Fruit fly (Drosophila melanogaster) whole organism, embryonic: ENCODE results near the gene Msh6.

ENCODE experiments used
- Atf6 ChIP-seq: fragments of 200-800 bp; sonication (Bioruptor generic); IDR thresholded peaks from 2 replicates; pipeline ENCODE4 v1.3.6; 2022; ENCODE audit warnings: missing biosample characterization, missing genetic modification characterization
- Awh ChIP-seq: fragments of 200-800 bp; sonication (Bioruptor generic); IDR thresholded peaks from 2 replicates; pipeline ENCODE4, ENCODE4 v1.3.6; 2022; ENCODE audit warnings: missing biosample characterization, missing genetic modification characterization
- B-H2 ChIP-seq: fragments of 200-800 bp; sonication (Bioruptor generic); optimal IDR thresholded peaks from 2 replicates; lab custom pipeline; 2018; ENCODE audit warnings: missing biosample characterization, mild to moderate bottlenecking, missing genetic modification characterization
- CG10209 ChIP-seq: fragments of 200-800 bp; sonication (Bioruptor generic); optimal IDR thresholded peaks from 3 replicates; lab custom pipeline; 2017; ENCODE audit warnings: missing biosample characterization, mild to moderate bottlenecking, missing genetic modification characterization, missing genetic modification reagents
- CG10565 ChIP-seq: fragments of 200-800 bp; sonication (Bioruptor generic); optimal IDR thresholded peaks from 3 replicates; lab custom pipeline; 2016; ENCODE audit warnings: missing biosample characterization, mild to moderate bottlenecking, missing genetic modification characterization
- CG10979 ChIP-seq: fragments of 200-800 bp; sonication (Bioruptor generic); optimal IDR thresholded peaks from 2 replicates; lab custom pipeline; 2018; ENCODE audit warnings: missing biosample characterization, mild to moderate bottlenecking, missing genetic modification characterization, moderate library complexity
- CG14710 ChIP-seq: fragments of 200-800 bp; sonication (Bioruptor generic); optimal IDR thresholded peaks from 3 replicates; lab custom pipeline; 2019; ENCODE audit warnings: missing biosample characterization, mild to moderate bottlenecking, missing genetic modification characterization, moderate library complexity
- CG14860 ChIP-seq: fragments of 200-800 bp; sonication (Bioruptor generic); IDR thresholded peaks from 3 replicates; pipeline ENCODE4 v1.3.6; 2022; ENCODE audit warnings: missing biosample characterization, missing genetic modification characterization; ENCODE audit not compliant: partially characterized antibody
- CG14965 ChIP-seq: fragments of 200-800 bp; sonication (Bioruptor generic); optimal IDR thresholded peaks from 2 replicates; lab custom pipeline; 2016; ENCODE audit warnings: missing biosample characterization, missing genetic modification characterization, borderline replicate concordance
- CG15073 ChIP-seq: fragments of 200-800 bp; sonication (Bioruptor generic); optimal IDR thresholded peaks from 2 replicates; lab custom pipeline; 2016; ENCODE audit warnings: missing biosample characterization, missing genetic modification characterization
- CG15269 ChIP-seq: fragments of 200-800 bp; sonication (Bioruptor generic); optimal IDR thresholded peaks from 2 replicates; lab custom pipeline; 2018; ENCODE audit warnings: missing biosample characterization, mild to moderate bottlenecking, missing genetic modification characterization, moderate library complexity
- CG1529 ChIP-seq: fragments of 200-800 bp; sonication (Bioruptor generic); optimal IDR thresholded peaks from 3 replicates; lab custom pipeline; 2018; ENCODE audit warnings: missing biosample characterization, missing genetic modification characterization
- CG15696 ChIP-seq: fragments of 200-800 bp; sonication (Bioruptor generic); optimal IDR thresholded peaks from 2 replicates; lab custom pipeline; 2019; ENCODE audit warnings: missing biosample characterization, mild to moderate bottlenecking, missing genetic modification characterization, moderate library complexity
- CG1602 ChIP-seq: fragments of 200-800 bp; sonication (Bioruptor generic); optimal IDR thresholded peaks from 3 replicates; lab custom pipeline; 2016; ENCODE audit warnings: missing biosample characterization, missing genetic modification characterization
- CG17328 ChIP-seq: fragments of 200-800 bp; sonication (Bioruptor generic); IDR thresholded peaks from 2 replicates; pipeline ENCODE4 v1.3.6; 2022; ENCODE audit warnings: missing biosample characterization, missing genetic modification characterization
- CG17359 ChIP-seq: fragments of 200-800 bp; sonication (Bioruptor generic); optimal IDR thresholded peaks from 3 replicates; lab custom pipeline; 2018; ENCODE audit warnings: missing biosample characterization, mild to moderate bottlenecking, missing genetic modification characterization, moderate library complexity
- CG17385 ChIP-seq: fragments of 200-800 bp; sonication (Bioruptor generic); optimal IDR thresholded peaks from 3 replicates; lab custom pipeline; 2018; ENCODE audit warnings: missing biosample characterization, mild to moderate bottlenecking, missing genetic modification characterization
- CG17829 ChIP-seq: fragments of 200-800 bp; optimal IDR thresholded peaks from 2 replicates; lab custom pipeline; 2019; ENCODE audit warnings: missing biosample characterization, mild to moderate bottlenecking, missing genetic modification characterization, moderate library complexity
- CG33213 ChIP-seq: fragments of 200-800 bp; sonication (Bioruptor generic); optimal IDR thresholded peaks from 3 replicates; lab custom pipeline; 2016; ENCODE audit warnings: missing biosample characterization, missing genetic modification characterization
- CG33557 ChIP-seq: fragments of 200-800 bp; sonication (Bioruptor generic); optimal IDR thresholded peaks from 2 replicates; lab custom pipeline; 2019; ENCODE audit warnings: missing biosample characterization, mild to moderate bottlenecking, missing genetic modification characterization, moderate library complexity
- CG34376 ChIP-seq: fragments of 200-800 bp; sonication (Bioruptor generic); optimal IDR thresholded peaks from 2 replicates; lab custom pipeline; 2018; ENCODE audit warnings: missing biosample characterization, mild to moderate bottlenecking, missing genetic modification characterization
- CG42726 ChIP-seq: fragments of 200-800 bp; sonication (Bioruptor generic); IDR thresholded peaks from 2 replicates; pipeline ENCODE4 v1.3.6; 2022; ENCODE audit warnings: missing biosample characterization, missing genetic modification characterization; ENCODE audit not compliant: partially characterized antibody
- CG4424 ChIP-seq: fragments of 200-800 bp; sonication (Bioruptor generic); optimal IDR thresholded peaks from 3 replicates; lab custom pipeline; 2016; ENCODE audit warnings: missing biosample characterization, missing genetic modification characterization
- CG6689 ChIP-seq: fragments of 200-800 bp; sonication (Bioruptor generic); IDR thresholded peaks from 2 replicates; pipeline ENCODE4 v1.3.6; 2022; ENCODE audit warnings: missing biosample characterization, missing genetic modification characterization
- CG7839 ChIP-seq: fragments of 200-800 bp; sonication (Bioruptor generic); optimal IDR thresholded peaks from 3 replicates; lab custom pipeline; 2018; ENCODE audit warnings: missing biosample characterization, mild to moderate bottlenecking, missing genetic modification characterization, moderate library complexity
- CG7928 ChIP-seq: fragments of 200-800 bp; sonication (Bioruptor generic); optimal IDR thresholded peaks from 2 replicates; lab custom pipeline; 2017; ENCODE audit warnings: missing biosample characterization, mild to moderate bottlenecking, missing genetic modification characterization
- CG9727 ChIP-seq: fragments of 200-800 bp; sonication (Bioruptor generic); optimal IDR thresholded peaks from 3 replicates; lab custom pipeline; 2017; ENCODE audit warnings: missing biosample characterization, mild to moderate bottlenecking, missing genetic modification characterization
- Dref ChIP-seq: fragments of 200-800 bp; sonication (Bioruptor generic); IDR thresholded peaks from 2 replicates; pipeline ENCODE4 v1.3.6; 2022; ENCODE audit warnings: missing biosample characterization, missing genetic modification characterization
- Eip74EF ChIP-seq, 2 experiments: fragments of 200-800 bp in 1 of 2; fragments of >200 bp in 1 of 2; sonication (Bioruptor generic) in 1 of 2; optimal IDR thresholded peaks; 2 replicates each; lab custom pipeline; 2017 to 2019; ENCODE audit warnings: missing biosample characterization in 2 of 2, missing genetic modification characterization in 2 of 2, mild to moderate bottlenecking in 1 of 2, moderate library complexity in 1 of 2
- Hmx ChIP-seq: fragments of 200-800 bp; sonication (Bioruptor generic); optimal IDR thresholded peaks from 2 replicates; lab custom pipeline; 2016; ENCODE audit warnings: missing biosample characterization, missing genetic modification characterization
- MTF-1 ChIP-seq: fragments of 200-800 bp; sonication (Bioruptor generic); optimal IDR thresholded peaks from 2 replicates; lab custom pipeline; 2018; ENCODE audit warnings: missing biosample characterization, mild to moderate bottlenecking, missing genetic modification characterization, borderline replicate concordance
- Pdp1 ChIP-seq, 2 experiments: fragments of 200-800 bp; sonication (Bioruptor generic); optimal IDR thresholded peaks; 3 replicates each; lab custom pipeline; 2016; ENCODE audit warnings: missing biosample characterization in 2 of 2, missing genetic modification characterization in 2 of 2, mild to moderate bottlenecking in 1 of 2, moderate library complexity in 1 of 2
- Sox100B ChIP-seq: fragments of 200-800 bp; sonication (Bioruptor generic); optimal IDR thresholded peaks from 3 replicates; lab custom pipeline; 2018; ENCODE audit warnings: missing biosample characterization, mild to moderate bottlenecking, missing genetic modification characterization
- Sox102F ChIP-seq: fragments of 200-800 bp; sonication (Bioruptor generic); optimal IDR thresholded peaks from 2 replicates; lab custom pipeline; 2018; ENCODE audit warnings: missing biosample characterization, mild to moderate bottlenecking, missing genetic modification characterization, moderate library complexity
- Sry-β ChIP-seq: fragments of 200-800 bp; sonication (Bioruptor generic); optimal IDR thresholded peaks from 2 replicates; lab custom pipeline; 2018; ENCODE audit warnings: missing biosample characterization, mild to moderate bottlenecking, missing genetic modification characterization, moderate library complexity
- Ssrp ChIP-seq: fragments of 200-800 bp; sonication (Bioruptor generic); optimal IDR thresholded peaks from 2 replicates; lab custom pipeline; 2018; ENCODE audit warnings: missing biosample characterization, mild to moderate bottlenecking, missing genetic modification characterization, moderate library complexity
- bbx ChIP-seq: fragments of 200-800 bp; sonication (Bioruptor generic); IDR thresholded peaks from 2 replicates; pipeline ENCODE4 v1.3.6; 2022; ENCODE audit warnings: missing biosample characterization, missing genetic modification characterization; ENCODE audit not compliant: partially characterized antibody
- crol ChIP-seq: fragments of 200-800 bp; sonication (Bioruptor generic); IDR thresholded peaks from 2 replicates; pipeline ENCODE4 v1.3.6; 2022; ENCODE audit warnings: missing biosample characterization, missing genetic modification characterization
- dpn ChIP-seq, 2 experiments: fragments of 200-800 bp; sonication (Bioruptor generic); optimal IDR thresholded peaks; 3 replicates each; lab custom pipeline; 2016; ENCODE audit warnings: missing biosample characterization in 2 of 2, missing genetic modification characterization in 2 of 2
- gro ChIP-seq: fragments of 200-800 bp; sonication (Bioruptor generic); optimal IDR thresholded peaks from 2 replicates; lab custom pipeline; 2016; ENCODE audit warnings: missing biosample characterization, missing genetic modification characterization
- ken ChIP-seq: fragments of 200-800 bp; sonication (Bioruptor generic); IDR thresholded peaks from 3 replicates; pipeline ENCODE4 v1.3.6; 2022; ENCODE audit warnings: missing biosample characterization, missing genetic modification characterization
- lov ChIP-seq, 2 experiments: fragments of 200-800 bp in 1 of 2; fragments of >200 bp in 1 of 2; sonication (Bioruptor generic) in 1 of 2; IDR thresholded peaks in 1 of 2; optimal IDR thresholded peaks in 1 of 2; 2 replicates in 1 of 2; 3 replicates in 1 of 2; pipeline versions ENCODE4 v1.3.6 to Lab custom; 2017 to 2022; ENCODE audit warnings: missing biosample characterization in 1 of 2, missing genetic modification characterization in 1 of 2
- mam ChIP-seq: fragments of 200-800 bp; sonication (Bioruptor generic); optimal IDR thresholded peaks from 3 replicates; lab custom pipeline; 2016; ENCODE audit warnings: missing biosample characterization, missing genetic modification characterization
- run ChIP-seq: fragments of 200-800 bp; sonication (Bioruptor generic); optimal IDR thresholded peaks from 3 replicates; lab custom pipeline; 2018; ENCODE audit warnings: missing biosample characterization, mild to moderate bottlenecking, missing genetic modification characterization
- slbo ChIP-seq: fragments of 200-800 bp; sonication (Bioruptor generic); IDR thresholded peaks from 2 replicates; pipeline ENCODE4 v1.3.6; 2022; ENCODE audit warnings: missing biosample characterization, missing genetic modification characterization
- toy ChIP-seq: fragments of 200-800 bp; sonication (Bioruptor generic); IDR thresholded peaks from 2 replicates; pipeline ENCODE4 v1.3.6; 2022; ENCODE audit warnings: missing biosample characterization, missing genetic modification characterization
- usp ChIP-seq: fragments of >200 bp; optimal IDR thresholded peaks from 2 replicates; lab custom pipeline; 2017; ENCODE audit warnings: missing biosample characterization, missing genetic modification characterization
- wdn ChIP-seq: fragments of 200-800 bp; sonication (Bioruptor generic); IDR thresholded peaks from 2 replicates; pipeline ENCODE4 v1.3.6; 2022; ENCODE audit warnings: missing biosample characterization, missing genetic modification characterization
- wor ChIP-seq: fragments of 200-800 bp; sonication (Bioruptor generic); IDR thresholded peaks from 2 replicates; pipeline ENCODE4 v1.3.6; 2022; ENCODE audit warnings: missing biosample characterization, missing genetic modification characterization
- zen2 ChIP-seq: fragments of 200-800 bp; sonication (Bioruptor generic); IDR thresholded peaks from 3 replicates; pipeline ENCODE4 v1.3.6; 2022; ENCODE audit warnings: missing biosample characterization, missing genetic modification characterization; ENCODE audit not compliant: partially characterized antibody

Gene Msh6

DNA sequence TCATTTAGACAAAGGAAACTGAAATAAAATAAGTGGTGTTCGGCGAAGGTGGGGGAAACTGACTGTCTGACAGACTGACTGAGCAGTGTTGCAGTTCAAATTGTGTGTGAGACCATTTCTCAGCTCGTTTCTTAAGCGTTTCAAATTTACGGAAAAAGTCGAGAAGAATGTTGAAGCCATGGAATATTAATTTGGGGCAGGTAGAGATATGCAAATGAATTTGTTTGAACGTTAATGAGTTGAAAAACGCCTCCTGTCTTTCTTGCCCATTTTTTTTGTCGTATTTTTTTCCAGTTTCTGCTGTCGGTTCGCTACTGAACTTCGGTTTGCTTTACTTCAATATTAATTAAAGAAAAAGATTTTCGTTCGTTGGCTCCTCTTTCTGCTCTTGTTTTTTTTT, 45.2 kb upstream of the Msh6 start (continued):
- TF ChIP-seq CG7928 (no peak), mam (GFP tag; lab: Kevin White, UChicago) (no peak), zen2 (no peak), ken (GFP tag; lab: Robert Waterston, UW) (no peak), toy (GFP tag; lab: Robert Waterston, UW) (no peak), Awh (peak; percentile 75), CG14860 (GFP tag; lab: Robert Waterston, UW) (no peak), Eip74EF (GFP tag; optimal IDR thresholded peaks at IDR 0.05; lab: Kevin White, UChicago) (no peak), Atf6 (no peak), CG33213 (GFP tag; lab: Kevin White, UChicago) (no peak), CG14965 (GFP tag; lab: Kevin White, UChicago) (no peak), CG17328 (GFP tag; lab: Robert Waterston, UW) (no peak), wor (GFP tag; lab: Robert Waterston, UW) (no peak), MTF-1 (no peak), CG15073 (GFP tag; lab: Kevin White, UChicago) (no peak), lov (optimal IDR thresholded peaks at IDR 0.05; lab: Kevin White, UChicago) (no peak), lov (GFP tag; IDR thresholded peaks at IDR 0.05; lab: Robert Waterston, UW) (no peak), usp (GFP tag; lab: Kevin White, UChicago) (no peak), slbo (GFP tag; lab: Robert Waterston, UW) (no peak), Dref (GFP tag; lab: Robert Waterston, UW) (no peak), B-H2 (GFP tag; lab: Kevin White, UChicago) (no peak), CG15269 (no peak), Hmx (GFP tag; lab: Kevin White, UChicago) (no peak)

DNA sequence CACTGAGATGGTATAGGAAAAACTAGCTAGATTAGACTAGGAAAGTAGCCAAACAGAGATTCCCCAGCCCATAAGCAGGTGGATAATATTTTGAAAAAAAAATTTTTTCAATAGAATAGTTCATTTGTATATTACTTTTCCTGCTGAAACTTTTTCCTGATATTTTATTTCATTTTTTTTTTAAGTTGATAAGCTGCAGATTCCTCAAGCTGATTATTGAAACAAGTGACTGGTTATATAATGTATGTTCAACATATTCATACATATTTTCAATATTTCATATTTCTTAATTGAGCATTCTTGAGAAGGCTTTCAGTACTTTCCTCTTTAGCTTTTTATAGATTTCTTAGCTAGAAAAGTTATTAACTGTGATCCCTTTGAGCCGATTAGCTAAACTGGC, 44.7 kb upstream of the Msh6 start:
- TF ChIP-seq CG10209 (GFP tag; lab: Kevin White, UChicago) (peak; percentile 14), CG1602 (GFP tag; lab: Kevin White, UChicago) (no peak), dpn (GFP tag; optimal IDR thresholded peaks at IDR 0.05; lab: Kevin White, UChicago) (no peak), gro (no peak), run (tag; lab: Kevin White, UChicago) (no peak), CG10979 (tag; lab: Kevin White, UChicago) (peak; percentile 35), Sox100B (GFP tag; lab: Kevin White, UChicago) (peak; percentile 16), CG15696 (tag; lab: Kevin White, UChicago) (peak; percentile 13), bbx (no peak), Sox102F (GFP tag; lab: Kevin White, UChicago) (peak; percentile 24), CG14710 (tag; lab: Kevin White, UChicago) (peak; percentile 45), CG10565 (GFP tag; lab: Kevin White, UChicago) (no peak), Ssrp (tag; lab: Kevin White, UChicago) (peak; percentile 5), CG17359 (tag; lab: Kevin White, UChicago) (no peak), Sry-β (GFP tag; lab: Kevin White, UChicago) (peak; percentile 88), crol (0 out of 2 replicates have a peak, but pooled peaks have one; percentile 2), CG9727 (GFP tag; lab: Kevin White, UChicago) (peak; percentile 32), CG1529 (GFP tag; lab: Kevin White, UChicago) (peak; percentile 11), wdn (GFP tag; lab: Robert Waterston, UW) (no peak), Pdp1 (GFP tag; optimal IDR thresholded peaks at IDR 0.05; lab: Kevin White, UChicago) (peak in 1 of 2 experiments; percentile 78), CG17829 (tag; lab: Kevin White, UChicago) (peak; percentile 1), CG34376 (GFP tag; lab: Kevin White, UChicago) (no peak), CG17385 (GFP tag; lab: Kevin White, UChicago) (no peak), CG7839 (tag; lab: Kevin White, UChicago) (peak; percentile 8), CG4424 (GFP tag; lab: Kevin White, UChicago) (peak; percentile 4), CG33557 (GFP tag; lab: Kevin White, UChicago) (peak; percentile 17), CG6689 (GFP tag; lab: Robert Waterston, UW) (0 out of 2 replicates have a peak, but pooled peaks have one; percentile 4), mam (GFP tag; lab: Kevin White, UChicago) (no peak), CG42726 (GFP tag; lab: Robert Waterston, UW) (no peak)
